Fruit fly (Drosophila melanogaster) whole organism, embryonic: Measurements from ENCODE around the gene CG8097.
A peak's percentile ranks its signal among the peaks of the same experiment; 100 is the strongest.

ENCODE experiments used
- Bdp1 ChIP-seq: fragments of 200-800 bp; sonication (Bioruptor generic); optimal IDR thresholded peaks from 3 replicates; lab custom pipeline; 2016; ENCODE audit warnings: missing biosample characterization, missing genetic modification characterization
- CG11085 ChIP-seq: fragments of 200-800 bp; sonication (Bioruptor generic); IDR thresholded peaks from 2 replicates; pipeline ENCODE4 v1.3.6; 2022; ENCODE audit warnings: missing biosample characterization, missing genetic modification characterization
- CG11398 ChIP-seq: fragments of 200-800 bp; sonication (Bioruptor generic); optimal IDR thresholded peaks from 2 replicates; lab custom pipeline; 2016; ENCODE audit warnings: missing biosample characterization, missing genetic modification characterization
- CG13123 ChIP-seq: fragments of 200-800 bp; sonication (Bioruptor generic); optimal IDR thresholded peaks from 2 replicates; lab custom pipeline; 2016; ENCODE audit warnings: missing biosample characterization, missing genetic modification characterization
- CG13775 ChIP-seq: fragments of 200-800 bp; sonication (Bioruptor generic); optimal IDR thresholded peaks from 3 replicates; lab custom pipeline; 2017; ENCODE audit warnings: missing biosample characterization, mild to moderate bottlenecking, missing genetic modification characterization
- CG14667 ChIP-seq: fragments of 200-800 bp; sonication (Bioruptor generic); IDR thresholded peaks from 2 replicates; pipeline ENCODE4 v1.3.6; 2022; ENCODE audit warnings: missing biosample characterization, missing genetic modification characterization
- CG15269 ChIP-seq: fragments of 200-800 bp; sonication (Bioruptor generic); optimal IDR thresholded peaks from 2 replicates; lab custom pipeline; 2018; ENCODE audit warnings: missing biosample characterization, mild to moderate bottlenecking, missing genetic modification characterization, moderate library complexity
- CG15696 ChIP-seq: fragments of 200-800 bp; sonication (Bioruptor generic); optimal IDR thresholded peaks from 2 replicates; lab custom pipeline; 2019; ENCODE audit warnings: missing biosample characterization, mild to moderate bottlenecking, missing genetic modification characterization, moderate library complexity
- CG17829 ChIP-seq: fragments of 200-800 bp; optimal IDR thresholded peaks from 2 replicates; lab custom pipeline; 2019; ENCODE audit warnings: missing biosample characterization, mild to moderate bottlenecking, missing genetic modification characterization, moderate library complexity
- CG18476 ChIP-seq: fragments of 200-800 bp; sonication (Bioruptor generic); optimal IDR thresholded peaks from 2 replicates; lab custom pipeline; 2016; ENCODE audit warnings: missing biosample characterization, mild to moderate bottlenecking, missing genetic modification characterization
- CG2120 ChIP-seq: fragments of 200-800 bp; sonication (Bioruptor generic); optimal IDR thresholded peaks from 3 replicates; lab custom pipeline; 2016; ENCODE audit warnings: missing biosample characterization, missing genetic modification characterization
- CG3065 ChIP-seq: fragments of 200-800 bp; sonication (Bioruptor generic); optimal IDR thresholded peaks from 2 replicates; lab custom pipeline; 2016; ENCODE audit warnings: missing biosample characterization, missing genetic modification characterization
- CG32772 ChIP-seq: fragments of 200-800 bp; sonication (Bioruptor generic); IDR thresholded peaks from 2 replicates; pipeline ENCODE4 v1.3.6; 2022; ENCODE audit warnings: missing biosample characterization, missing genetic modification characterization
- CG33557 ChIP-seq: fragments of 200-800 bp; sonication (Bioruptor generic); optimal IDR thresholded peaks from 2 replicates; lab custom pipeline; 2019; ENCODE audit warnings: missing biosample characterization, mild to moderate bottlenecking, missing genetic modification characterization, moderate library complexity
- CG3847 ChIP-seq: fragments of 200-800 bp; sonication (Bioruptor generic); IDR thresholded peaks from 2 replicates; pipeline ENCODE4 v1.3.6; 2022; ENCODE audit warnings: missing biosample characterization, missing genetic modification characterization
- CG5180 ChIP-seq: fragments of 200-800 bp; sonication (Bioruptor generic); optimal IDR thresholded peaks from 3 replicates; lab custom pipeline; 2017; ENCODE audit warnings: missing biosample characterization, missing genetic modification characterization, mild to moderate bottlenecking, moderate library complexity, missing genetic modification reagents
- CG7963 ChIP-seq: fragments of 200-800 bp; sonication (Bioruptor generic); IDR thresholded peaks from 3 replicates; pipeline ENCODE4 v1.3.6; 2022; ENCODE audit warnings: missing biosample characterization, missing genetic modification characterization; ENCODE audit not compliant: partially characterized antibody
- CG8924 ChIP-seq: fragments of 200-800 bp; optimal IDR thresholded peaks from 3 replicates; lab custom pipeline; 2019; ENCODE audit warnings: missing biosample characterization, mild to moderate bottlenecking, missing genetic modification characterization, moderate library complexity
- CG9437 ChIP-seq: fragments of 200-800 bp; sonication (Bioruptor generic); optimal IDR thresholded peaks from 2 replicates; lab custom pipeline; 2018; ENCODE audit warnings: missing biosample characterization, mild to moderate bottlenecking, missing genetic modification characterization
- CG9727 ChIP-seq: fragments of 200-800 bp; sonication (Bioruptor generic); optimal IDR thresholded peaks from 3 replicates; lab custom pipeline; 2017; ENCODE audit warnings: missing biosample characterization, mild to moderate bottlenecking, missing genetic modification characterization
- CTCF ChIP-seq: fragments of 200-800 bp; sonication (Bioruptor generic); optimal IDR thresholded peaks from 2 replicates; lab custom pipeline; 2017; ENCODE audit warnings: missing biosample characterization, mild to moderate bottlenecking, missing genetic modification characterization, moderate library complexity
- Dek ChIP-seq: fragments of 200-800 bp; sonication (Bioruptor generic); optimal IDR thresholded peaks from 3 replicates; lab custom pipeline; 2019; ENCODE audit warnings: missing biosample characterization, mild to moderate bottlenecking, missing genetic modification characterization, moderate library complexity
- E2f1 ChIP-seq: fragments of 200-800 bp; sonication (Bioruptor generic); IDR thresholded peaks from 2 replicates; pipeline ENCODE4 v1.3.6; 2022; ENCODE audit warnings: missing biosample characterization, missing genetic modification characterization
- Fer1 ChIP-seq: fragments of 200-800 bp; sonication (Bioruptor generic); optimal IDR thresholded peaks from 2 replicates; lab custom pipeline; 2017; ENCODE audit warnings: missing biosample characterization, mild to moderate bottlenecking, missing genetic modification characterization
- Lim3 ChIP-seq: fragments of 200-800 bp; sonication (Bioruptor generic); IDR thresholded peaks from 2 replicates; pipeline ENCODE4 v1.3.6; 2022; ENCODE audit warnings: missing biosample characterization, missing genetic modification characterization
- Meics ChIP-seq: fragments of 200-800 bp; sonication (Bioruptor generic); optimal IDR thresholded peaks from 2 replicates; lab custom pipeline; 2017; ENCODE audit warnings: missing biosample characterization, mild to moderate bottlenecking, missing genetic modification characterization
- NC2α ChIP-seq: fragments of 200-800 bp; sonication (Bioruptor generic); optimal IDR thresholded peaks from 2 replicates; lab custom pipeline; 2016; ENCODE audit warnings: missing biosample characterization, missing genetic modification characterization
- Opbp ChIP-seq: fragments of 200-800 bp; sonication (Bioruptor generic); IDR thresholded peaks from 3 replicates; pipeline ENCODE4 v1.3.6; 2022; ENCODE audit warnings: missing biosample characterization, missing genetic modification characterization; ENCODE audit not compliant: partially characterized antibody
- Sry-β ChIP-seq: fragments of 200-800 bp; sonication (Bioruptor generic); optimal IDR thresholded peaks from 2 replicates; lab custom pipeline; 2018; ENCODE audit warnings: missing biosample characterization, mild to moderate bottlenecking, missing genetic modification characterization, moderate library complexity
- Ssrp ChIP-seq: fragments of 200-800 bp; sonication (Bioruptor generic); optimal IDR thresholded peaks from 2 replicates; lab custom pipeline; 2018; ENCODE audit warnings: missing biosample characterization, mild to moderate bottlenecking, missing genetic modification characterization, moderate library complexity
- ac ChIP-seq: fragments of 200-800 bp; sonication (Bioruptor generic); optimal IDR thresholded peaks from 3 replicates; lab custom pipeline; 2017; ENCODE audit warnings: missing biosample characterization, mild to moderate bottlenecking, missing genetic modification characterization
- ase ChIP-seq: fragments of 200-800 bp; sonication (Bioruptor generic); IDR thresholded peaks from 3 replicates; pipeline ENCODE4 v1.3.6; 2022; ENCODE audit warnings: missing biosample characterization, missing genetic modification characterization
- bigmax ChIP-seq: fragments of 200-800 bp; sonication (Bioruptor generic); optimal IDR thresholded peaks from 2 replicates; lab custom pipeline; 2018; ENCODE audit warnings: missing biosample characterization, mild to moderate bottlenecking, missing genetic modification characterization
- bowl ChIP-seq: fragments of 200-800 bp; sonication (Bioruptor generic); IDR thresholded peaks from 2 replicates; pipeline ENCODE4 v1.3.6; 2022; ENCODE audit warnings: missing biosample characterization, missing genetic modification characterization
- caup ChIP-seq: fragments of 200-800 bp; sonication (Bioruptor generic); optimal IDR thresholded peaks from 3 replicates; lab custom pipeline; 2017; ENCODE audit warnings: missing biosample characterization, mild to moderate bottlenecking, missing genetic modification characterization, moderate library complexity; ENCODE audit not compliant: severe bottlenecking
- crp ChIP-seq, 2 experiments: fragments of 200-800 bp; sonication (Bioruptor generic); optimal IDR thresholded peaks; 2 replicates in 1 of 2; 3 replicates in 1 of 2; lab custom pipeline; 2017; ENCODE audit warnings: missing biosample characterization in 2 of 2, missing genetic modification characterization in 2 of 2, mild to moderate bottlenecking in 1 of 2, moderate library complexity in 1 of 2
- cwo ChIP-seq: fragments of 200-800 bp; sonication (Bioruptor generic); optimal IDR thresholded peaks from 3 replicates; lab custom pipeline; 2017; ENCODE audit warnings: missing biosample characterization, missing genetic modification characterization, mild to moderate bottlenecking, moderate library complexity, missing genetic modification reagents
- ems ChIP-seq: fragments of 200-800 bp; sonication (Bioruptor generic); optimal IDR thresholded peaks from 3 replicates; lab custom pipeline; 2016; ENCODE audit warnings: missing biosample characterization, missing genetic modification characterization
- fd3F ChIP-seq: fragments of 200-800 bp; sonication (Bioruptor generic); optimal IDR thresholded peaks from 2 replicates; lab custom pipeline; 2018; ENCODE audit warnings: missing biosample characterization, mild to moderate bottlenecking, missing genetic modification characterization, moderate library complexity
- grn ChIP-seq: fragments of 200-800 bp; sonication (Bioruptor generic); optimal IDR thresholded peaks from 3 replicates; lab custom pipeline; 2017; ENCODE audit warnings: missing biosample characterization, missing genetic modification characterization
- gsb ChIP-seq: fragments of 200-800 bp; sonication (Bioruptor generic); IDR thresholded peaks from 2 replicates; pipeline ENCODE4 v1.3.6; 2022; ENCODE audit warnings: missing biosample characterization, missing genetic modification characterization
- hbn ChIP-seq: fragments of 200-800 bp; sonication (Bioruptor generic); IDR thresholded peaks from 2 replicates; pipeline ENCODE4 v1.3.6; 2022; ENCODE audit warnings: missing biosample characterization, missing genetic modification characterization; ENCODE audit not compliant: partially characterized antibody
- lab ChIP-seq: fragments of 200-800 bp; sonication (Bioruptor generic); optimal IDR thresholded peaks from 3 replicates; lab custom pipeline; 2017; ENCODE audit warnings: missing biosample characterization, missing genetic modification characterization, mild to moderate bottlenecking, moderate library complexity, missing genetic modification reagents
- lilli ChIP-seq: fragments of 200-800 bp; sonication (Bioruptor generic); optimal IDR thresholded peaks from 3 replicates; lab custom pipeline; 2016; ENCODE audit warnings: missing biosample characterization, missing genetic modification characterization
- nerfin-1 ChIP-seq: fragments of 200-800 bp; sonication (Bioruptor generic); optimal IDR thresholded peaks from 3 replicates; lab custom pipeline; 2019; ENCODE audit warnings: missing biosample characterization, mild to moderate bottlenecking, missing genetic modification characterization, moderate library complexity
- p53 ChIP-seq: fragments of 200-800 bp; sonication (Bioruptor generic); optimal IDR thresholded peaks from 2 replicates; lab custom pipeline; 2016; ENCODE audit warnings: missing biosample characterization, missing genetic modification characterization
- sd ChIP-seq: fragments of 200-800 bp; sonication (Bioruptor generic); optimal IDR thresholded peaks from 3 replicates; lab custom pipeline; 2018; ENCODE audit warnings: missing biosample characterization, mild to moderate bottlenecking, missing genetic modification characterization, moderate library complexity
- ssp ChIP-seq: fragments of 200-800 bp; sonication (Bioruptor generic); IDR thresholded peaks from 2 replicates; pipeline ENCODE4 v1.3.6; 2022; ENCODE audit warnings: missing biosample characterization, missing genetic modification characterization
- sug ChIP-seq: fragments of 200-800 bp; optimal IDR thresholded peaks from 2 replicates; lab custom pipeline; 2019; ENCODE audit warnings: missing biosample characterization, mild to moderate bottlenecking, missing genetic modification characterization, moderate library complexity
- wor ChIP-seq: fragments of 200-800 bp; sonication (Bioruptor generic); IDR thresholded peaks from 2 replicates; pipeline ENCODE4 v1.3.6; 2022; ENCODE audit warnings: missing biosample characterization, missing genetic modification characterization

The CG8097 gene

dm6 chrX:15554256-15554678 lies 28.7 kb upstream of the CG8097 start, which contains the start of gene Ac13E (continued):
- peak; percentile 34 for TF ChIP-seq grn (GFP tag; lab: Kevin White, UChicago)
- peak; percentile 94 for TF ChIP-seq lilli (GFP tag; lab: Kevin White, UChicago)
- peak; percentile 84 for TF ChIP-seq fd3F
- peak; percentile 87 for TF ChIP-seq sug (tag; lab: Kevin White, UChicago)
- peak; percentile 85 for TF ChIP-seq cwo (GFP tag; lab: Kevin White, UChicago)
- TF ChIP-seq Lim3: peak; percentile 37; the same call in 1 of the 2 replicates
- TF ChIP-seq CG14667 (GFP tag; lab: Robert Waterston, UW): peak; percentile 70
- peak; percentile 90 for TF ChIP-seq CG17829 (tag; lab: Kevin White, UChicago)
- peak in 1 of 2 experiments; percentile 56 for TF ChIP-seq crp (GFP tag; optimal IDR thresholded peaks at IDR 0.05; lab: Kevin White, UChicago)
- TF ChIP-seq ase (GFP tag; lab: Robert Waterston, UW): peak; percentile 75
- peak; percentile 66 for TF ChIP-seq NC2α (GFP tag; lab: Kevin White, UChicago)
- peak; percentile 83 for TF ChIP-seq Dek (tag; lab: Kevin White, UChicago)
- TF ChIP-seq Sry-β (GFP tag; lab: Kevin White, UChicago): peak; percentile 34
- peak; percentile 87 for TF ChIP-seq CG18476 (GFP tag; lab: Kevin White, UChicago)
- peak; percentile 93 for TF ChIP-seq CG15269 (tag; lab: Kevin White, UChicago)
- TF ChIP-seq ems (GFP tag; lab: Kevin White, UChicago): peak; percentile 91
- peak; percentile 56; the same call in 2 of the 3 replicates for TF ChIP-seq CG7963 (GFP tag; lab: Robert Waterston, UW)
- peak; percentile 87 for TF ChIP-seq nerfin-1
- TF ChIP-seq CG13123 (GFP tag; lab: Kevin White, UChicago): peak; percentile 40
- TF ChIP-seq ssp (GFP tag; lab: Robert Waterston, UW): peak; percentile 67
- peak; percentile 82 for TF ChIP-seq CG32772
- TF ChIP-seq lab (GFP tag; lab: Kevin White, UChicago): peak; percentile 92
- peak; percentile 49 for TF ChIP-seq CG11398 (GFP tag; lab: Kevin White, UChicago)
- TF ChIP-seq CTCF (GFP tag; lab: Kevin White, UChicago): peak; percentile 56
- peak; percentile 61 for TF ChIP-seq CG3065 (GFP tag; lab: Kevin White, UChicago)
- TF ChIP-seq hbn (GFP tag; lab: Robert Waterston, UW): 0 out of 2 replicates have a peak, but pooled peaks have one; percentile 18
- peak; percentile 87 for TF ChIP-seq CG33557 (GFP tag; lab: Kevin White, UChicago)
- TF ChIP-seq CG9437 (GFP tag; lab: Kevin White, UChicago): peak; percentile 79
- peak; percentile 91 for TF ChIP-seq CG8924 (tag; lab: Kevin White, UChicago)
- peak; percentile 92 for TF ChIP-seq Meics (GFP tag; lab: Kevin White, UChicago)
- peak; percentile 92 for TF ChIP-seq CG2120 (GFP tag; lab: Kevin White, UChicago)
- TF ChIP-seq CG5180 (GFP tag; lab: Kevin White, UChicago): peak; percentile 100
- peak; percentile 90 for TF ChIP-seq CG13775 (GFP tag; lab: Kevin White, UChicago)
- peak; percentile 64; the same call in 1 of the 2 replicates for TF ChIP-seq CG11085
- peak; percentile 71 for TF ChIP-seq ac (GFP tag; lab: Kevin White, UChicago)
- TF ChIP-seq bowl: peak; percentile 56; the same call in 1 of the 2 replicates
- TF ChIP-seq gsb (GFP tag; lab: Robert Waterston, UW): peak; percentile 82
- TF ChIP-seq Fer1 (GFP tag; lab: Kevin White, UChicago): peak; percentile 94
- peak; percentile 83 for TF ChIP-seq wor (GFP tag; lab: Robert Waterston, UW)
- TF ChIP-seq caup (GFP tag; lab: Kevin White, UChicago): peak; percentile 90
- no peak for TF ChIP-seq bigmax (GFP tag; lab: Kevin White, UChicago)
- TF ChIP-seq Opbp (GFP tag; lab: Robert Waterston, UW): peak; percentile 32; the same call in 1 of the 3 replicates
- TF ChIP-seq Bdp1 (GFP tag; lab: Kevin White, UChicago): peak; percentile 71
- TF ChIP-seq CG9727 (GFP tag; lab: Kevin White, UChicago): peak; percentile 90
- peak; percentile 83 for TF ChIP-seq Ssrp (tag; lab: Kevin White, UChicago)
- peak; percentile 86 for TF ChIP-seq CG3847 (GFP tag; lab: Robert Waterston, UW)
- TF ChIP-seq E2f1 (GFP tag; lab: Robert Waterston, UW): peak; percentile 83
- peak; percentile 88 for TF ChIP-seq CG15696 (tag; lab: Kevin White, UChicago)
- peak; percentile 20 for TF ChIP-seq p53 (GFP tag; lab: Kevin White, UChicago)
- peak; percentile 69 for TF ChIP-seq sd (tag; lab: Kevin White, UChicago)
